Fruit fly (Drosophila melanogaster) whole organism, adult: ENCODE data around the gene out.

Source experiments
- CG11617 ChIP-seq: fragments of 200-800 bp; sonication (Bioruptor generic); optimal IDR thresholded peaks from 2 replicates; lab custom pipeline; 2017; ENCODE audit warnings: mild to moderate bottlenecking, missing biosample characterization, missing genetic modification reagents, missing genetic modification characterization
- CG12768 ChIP-seq: fragments of 200-800 bp; sonication (Bioruptor generic); optimal IDR thresholded peaks from 2 replicates; lab custom pipeline; 2017; ENCODE audit warnings: missing biosample characterization, missing genetic modification characterization, mild to moderate bottlenecking, moderate library complexity, missing genetic modification reagents
- CG14711 ChIP-seq: fragments of 200-800 bp; sonication (Bioruptor generic); optimal IDR thresholded peaks from 2 replicates; lab custom pipeline; 2018; ENCODE audit warnings: missing biosample characterization, mild to moderate bottlenecking, missing genetic modification characterization, moderate library complexity
- CG1620 ChIP-seq: fragments of 200-800 bp; sonication (Bioruptor generic); optimal IDR thresholded peaks from 2 replicates; lab custom pipeline; 2016; ENCODE audit warnings: missing biosample characterization, missing genetic modification characterization
- CG33017 ChIP-seq: fragments of 200-800 bp; sonication (Bioruptor generic); optimal IDR thresholded peaks from 2 replicates; lab custom pipeline; 2018; ENCODE audit warnings: missing biosample characterization, mild to moderate bottlenecking, missing genetic modification characterization, moderate library complexity
- CG5204 ChIP-seq: fragments of 200-800 bp; sonication (Bioruptor generic); optimal IDR thresholded peaks from 2 replicates; lab custom pipeline; 2016; ENCODE audit warnings: missing biosample characterization, missing genetic modification characterization
- CG7045 ChIP-seq: fragments of 200-800 bp; sonication (Bioruptor generic); optimal IDR thresholded peaks from 2 replicates; lab custom pipeline; 2017; ENCODE audit warnings: missing biosample characterization, mild to moderate bottlenecking, missing genetic modification characterization
- CG7101 ChIP-seq: fragments of 200-800 bp; sonication (Bioruptor generic); optimal IDR thresholded peaks from 2 replicates; lab custom pipeline; 2018; ENCODE audit warnings: missing biosample characterization, mild to moderate bottlenecking, missing genetic modification characterization, moderate library complexity
- Clk ChIP-seq: fragments of 200-800 bp; sonication (Bioruptor generic); optimal IDR thresholded peaks from 2 replicates; lab custom pipeline; 2017; ENCODE audit warnings: missing biosample characterization, missing genetic modification characterization
- Crg-1 ChIP-seq: fragments of 200-800 bp; sonication (Bioruptor generic); optimal IDR thresholded peaks from 2 replicates; lab custom pipeline; 2016; ENCODE audit warnings: missing biosample characterization, missing genetic modification characterization
- Hr96 ChIP-seq: fragments of 200-800 bp; sonication (Bioruptor generic); optimal IDR thresholded peaks from 2 replicates; lab custom pipeline; 2016; ENCODE audit warnings: missing biosample characterization, missing genetic modification characterization
- Mnt ChIP-seq: fragments of 200-800 bp; sonication (Bioruptor generic); optimal IDR thresholded peaks from 2 replicates; lab custom pipeline; 2016; ENCODE audit warnings: missing biosample characterization, mild to moderate bottlenecking, missing genetic modification characterization
- bab1 ChIP-seq: fragments of 200-800 bp; sonication (Bioruptor generic); optimal IDR thresholded peaks from 3 replicates; lab custom pipeline; 2019; ENCODE audit warnings: missing biosample characterization, mild to moderate bottlenecking, missing genetic modification characterization, moderate library complexity
- cic ChIP-seq: fragments of 200-800 bp; sonication (Bioruptor generic); optimal IDR thresholded peaks from 2 replicates; lab custom pipeline; 2017; ENCODE audit warnings: missing biosample characterization, mild to moderate bottlenecking, missing genetic modification characterization, moderate library complexity
- cnc ChIP-seq, 2 experiments: fragments of >200 bp; optimal IDR thresholded peaks; 2 replicates each; lab custom pipeline; 2017
- kay ChIP-seq: fragments of 200-800 bp; sonication (Bioruptor generic); peaks from one replicate; lab custom pipeline; 2016; ENCODE audit warnings: missing biosample characterization, missing genetic modification characterization, borderline replicate concordance
- ovo ChIP-seq: fragments of 200-800 bp; sonication (Bioruptor generic); optimal IDR thresholded peaks from 2 replicates; lab custom pipeline; 2016; ENCODE audit warnings: missing biosample characterization, missing genetic modification characterization
- pad ChIP-seq: fragments of 200-800 bp; sonication (Bioruptor generic); optimal IDR thresholded peaks from 3 replicates; lab custom pipeline; 2017; ENCODE audit warnings: missing biosample characterization, missing genetic modification characterization, mild to moderate bottlenecking, moderate library complexity, missing genetic modification reagents
- tj ChIP-seq: fragments of 200-800 bp; sonication (Bioruptor generic); optimal IDR thresholded peaks from 3 replicates; lab custom pipeline; 2017; ENCODE audit warnings: missing biosample characterization, mild to moderate bottlenecking, missing genetic modification characterization, moderate library complexity
- toe ChIP-seq: fragments of 200-800 bp; sonication (Bioruptor generic); optimal IDR thresholded peaks from 2 replicates; lab custom pipeline; 2016; ENCODE audit warnings: missing biosample characterization, missing genetic modification characterization

Gene out

DNA sequence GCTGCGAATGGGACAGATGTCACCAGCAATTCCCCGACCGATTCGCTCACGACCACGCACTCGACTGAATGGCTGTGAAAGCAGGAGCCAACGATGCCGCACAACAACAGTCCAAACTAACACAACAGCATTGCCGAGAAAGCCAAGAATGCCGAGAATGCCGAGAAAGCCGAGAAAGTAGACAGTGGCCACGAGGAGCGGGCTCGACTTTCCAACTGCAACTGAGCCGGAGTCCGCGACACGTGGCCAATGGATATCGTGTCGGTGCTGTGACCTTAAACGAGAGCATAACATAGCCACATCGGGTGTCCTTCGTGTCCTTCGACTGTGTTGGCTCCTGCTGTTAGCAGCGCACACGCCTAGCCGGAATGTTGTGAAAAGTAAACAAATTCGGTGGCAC is 26.3 kb upstream of the out start, which contains the start of gene nAChRalpha7:
Gene nAChRalpha7, minus strand, starts transcription at position 226 of the 400 bp plus-strand sequence.
- TF ChIP-seq CG11617 (GFP tag; lab: Kevin White, UChicago) = no peak
- TF ChIP-seq CG33017 (tag; lab: Kevin White, UChicago) = no peak
- TF ChIP-seq Mnt (GFP tag; lab: Kevin White, UChicago) = peak; percentile 31
- peak; percentile 17 for TF ChIP-seq pad (GFP tag; lab: Kevin White, UChicago)

dm6 chrX:19326730-19327129 is 4.8 kb upstream of the out start:
- TF ChIP-seq bab1 (peak; percentile 26), pad (GFP tag; lab: Kevin White, UChicago) (no peak), CG7045 (GFP tag; lab: Kevin White, UChicago) (no peak), Clk (GFP tag; lab: Kevin White, UChicago) (no peak), CG33017 (tag; lab: Kevin White, UChicago) (no peak)

DNA sequence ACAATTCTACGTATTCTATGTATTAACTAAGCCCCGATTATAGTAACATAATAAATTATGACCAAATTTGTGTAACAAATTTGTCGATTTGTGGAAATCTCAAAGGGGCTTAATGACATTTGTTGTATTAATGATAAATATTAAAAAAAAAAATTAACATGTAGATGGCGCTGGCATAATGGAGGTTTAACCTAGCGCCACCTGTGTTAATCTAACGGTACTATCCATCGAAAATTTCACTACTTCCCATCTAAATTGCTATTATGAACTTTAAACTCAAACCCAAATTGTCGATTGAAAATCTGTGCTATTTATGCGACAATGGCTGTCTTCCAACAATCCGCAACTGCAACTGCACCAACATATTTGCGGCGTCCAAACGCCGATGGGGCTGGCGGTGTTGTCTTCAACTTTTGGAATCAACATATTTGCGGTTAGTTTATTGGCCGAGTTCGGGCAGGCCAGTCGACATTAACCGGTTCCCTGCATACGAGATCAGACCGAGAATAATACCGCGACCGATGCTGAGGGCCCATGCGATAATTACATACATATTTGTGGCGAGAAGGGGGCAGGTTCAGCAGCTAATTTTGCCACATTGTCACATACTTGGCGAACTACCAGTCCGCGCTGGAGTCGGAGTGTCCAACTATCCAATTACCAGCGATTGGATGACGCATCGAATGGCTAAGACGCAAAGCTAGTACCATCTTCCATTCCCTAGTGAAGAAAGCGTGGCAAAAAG is 4.0 kb upstream of the out start:
- TF ChIP-seq Crg-1 (GFP tag; lab: Kevin White, UChicago) (no peak), CG5204 (GFP tag; lab: Kevin White, UChicago) (no peak), ovo (no peak), CG12768 (GFP tag; lab: Kevin White, UChicago) (no peak), Clk (GFP tag; lab: Kevin White, UChicago) (no peak), cnc (optimal IDR thresholded peaks at IDR 0.05; lab: Kevin White, UChicago) (no peak), CG33017 (tag; lab: Kevin White, UChicago) (no peak), pad (GFP tag; lab: Kevin White, UChicago) (no peak), bab1 (no peak)

- TF ChIP-seq tj (peak; percentile 2), Clk (GFP tag; lab: Kevin White, UChicago) (no peak), CG11617 (GFP tag; lab: Kevin White, UChicago) (no peak), kay (peak; percentile 44)
These were observed 2.9 kb upstream of the out start for dm6 chrX:19324576-19325353.

dm6 chrX:19323835-19324133 is 1.9 kb upstream of the out start:
- peak; percentile 88 for TF ChIP-seq Mnt (GFP tag; lab: Kevin White, UChicago)
- TF ChIP-seq CG7101 (tag; lab: Kevin White, UChicago) = peak; percentile 91
- peak; percentile 82 for TF ChIP-seq CG12768 (GFP tag; lab: Kevin White, UChicago)
- peak; percentile 66 for TF ChIP-seq toe (GFP tag; lab: Kevin White, UChicago)
- TF ChIP-seq kay = peak; percentile 77
- no peak for TF ChIP-seq cnc (optimal IDR thresholded peaks at IDR 0.05; lab: Kevin White, UChicago)
- peak; percentile 83 for TF ChIP-seq CG14711
- peak; percentile 87 for TF ChIP-seq CG5204 (GFP tag; lab: Kevin White, UChicago)
- peak; percentile 88 for TF ChIP-seq Hr96 (GFP tag; lab: Kevin White, UChicago)
- peak; percentile 89 for TF ChIP-seq CG33017 (tag; lab: Kevin White, UChicago)
- TF ChIP-seq CG11617 (GFP tag; lab: Kevin White, UChicago) = peak; percentile 91
- peak; percentile 69 for TF ChIP-seq Clk (GFP tag; lab: Kevin White, UChicago)
- TF ChIP-seq CG1620 (GFP tag; lab: Kevin White, UChicago) = peak; percentile 83
- TF ChIP-seq pad (GFP tag; lab: Kevin White, UChicago) = peak; percentile 70
- peak; percentile 75 for TF ChIP-seq Crg-1 (GFP tag; lab: Kevin White, UChicago)
- TF ChIP-seq tj = peak; percentile 80
- peak; percentile 73 for TF ChIP-seq ovo
- TF ChIP-seq CG7045 (GFP tag; lab: Kevin White, UChicago) = peak; percentile 87
- TF ChIP-seq bab1 = peak; percentile 92
- peak; percentile 42 for TF ChIP-seq cic (GFP tag; lab: Kevin White, UChicago)

dm6 chrX:19322945-19323834 is 1.3 kb upstream of the out start:
- TF ChIP-seq kay (peak; percentile 67), tj (no peak)
